Fruit fly (Drosophila melanogaster): ENCODE results near the gene Atet.

dm6 chr2L:4378380-4378779 is 44.7 kb downstream of the Atet start:
- TF ChIP-seq CG15514 (GFP tag; optimal IDR thresholded peaks at IDR 0.05) (no peak), ERR (GFP tag; optimal IDR thresholded peaks at IDR 0.05) (no peak), Gug (GFP tag; IDR thresholded peaks at IDR 0.05) (no peak), Tbp (GFP tag; optimal IDR thresholded peaks at IDR 0.05) (no peak), jigr1 (GFP tag; IDR thresholded peaks at IDR 0.05) (no peak), Bdp1 (GFP tag; optimal IDR thresholded peaks at IDR 0.05) (no peak), CG34224 (GFP tag; IDR thresholded peaks at IDR 0.05; ENCODE audit: partially characterized antibody) (no peak), Doc3 (GFP tag; IDR thresholded peaks at IDR 0.05; ENCODE audit: partially characterized antibody) (no peak), bab2 (GFP tag; optimal IDR thresholded peaks at IDR 0.05) (no peak), bowl (GFP tag; IDR thresholded peaks at IDR 0.05) (no peak), inv (GFP tag; IDR thresholded peaks at IDR 0.05; ENCODE audit: partially characterized antibody) (no peak), CG13424 (tag; optimal IDR thresholded peaks at IDR 0.05) (no peak), CG17361 (GFP tag; IDR thresholded peaks at IDR 0.05) (no peak)

All from whole organism, embryonic.